Fruit fly (Drosophila melanogaster) whole organism, embryonic: ENCODE measurements around the gene beta'COP.

Source experiments
- CG11695 ChIP-seq: fragments of 200-800 bp; sonication (Bioruptor generic); IDR thresholded peaks from 3 replicates; pipeline ENCODE4 v1.3.6; 2022; ENCODE audit warnings: missing biosample characterization, missing genetic modification characterization
- CG2199 ChIP-seq: fragments of 200-800 bp; sonication (Bioruptor generic); IDR thresholded peaks from 3 replicates; pipeline ENCODE4 v1.3.6; 2022; ENCODE audit warnings: missing biosample characterization, missing genetic modification characterization
- CG3281 ChIP-seq: fragments of 200-800 bp; sonication (Bioruptor generic); optimal IDR thresholded peaks from 3 replicates; lab custom pipeline; 2017; ENCODE audit warnings: missing biosample characterization, mild to moderate bottlenecking, missing genetic modification characterization
- CG6689 ChIP-seq: fragments of 200-800 bp; sonication (Bioruptor generic); IDR thresholded peaks from 2 replicates; pipeline ENCODE4 v1.3.6; 2022; ENCODE audit warnings: missing biosample characterization, missing genetic modification characterization
- CG6765 ChIP-seq: fragments of 200-800 bp; sonication (Bioruptor generic); optimal IDR thresholded peaks from 3 replicates; lab custom pipeline; 2017; ENCODE audit warnings: missing biosample characterization, mild to moderate bottlenecking, missing genetic modification characterization
- CG6791 ChIP-seq: fragments of 200-800 bp; sonication (Bioruptor generic); IDR thresholded peaks from 3 replicates; pipeline ENCODE4 v1.3.6; 2022; ENCODE audit warnings: missing biosample characterization, missing genetic modification characterization; ENCODE audit not compliant: partially characterized antibody
- CG6854 ChIP-seq: fragments of 200-800 bp; sonication (Bioruptor generic); optimal IDR thresholded peaks from 3 replicates; lab custom pipeline; 2017; ENCODE audit warnings: missing biosample characterization, mild to moderate bottlenecking, missing genetic modification characterization
- CG7839 ChIP-seq: fragments of 200-800 bp; sonication (Bioruptor generic); optimal IDR thresholded peaks from 3 replicates; lab custom pipeline; 2018; ENCODE audit warnings: missing biosample characterization, mild to moderate bottlenecking, missing genetic modification characterization, moderate library complexity
- CG9932 ChIP-seq: fragments of 200-800 bp; sonication (Bioruptor generic); IDR thresholded peaks from 2 replicates; pipeline ENCODE4 v1.3.6; 2022; ENCODE audit warnings: missing biosample characterization, missing genetic modification characterization
- CTCF ChIP-seq: fragments of 200-800 bp; sonication (Bioruptor generic); optimal IDR thresholded peaks from 2 replicates; lab custom pipeline; 2017; ENCODE audit warnings: missing biosample characterization, mild to moderate bottlenecking, missing genetic modification characterization, moderate library complexity
- CkIIα-i1 ChIP-seq: fragments of 200-800 bp; sonication (Bioruptor generic); IDR thresholded peaks from 2 replicates; pipeline ENCODE4 v1.3.6; 2022; ENCODE audit warnings: missing biosample characterization, missing genetic modification characterization
- CrebB ChIP-seq: fragments of 200-800 bp; sonication (Bioruptor generic); optimal IDR thresholded peaks from 3 replicates; lab custom pipeline; 2018; ENCODE audit warnings: missing biosample characterization, mild to moderate bottlenecking, missing genetic modification characterization
- Drgx ChIP-seq: fragments of 200-800 bp; sonication (Bioruptor generic); IDR thresholded peaks from 2 replicates; pipeline ENCODE4 v1.3.6; 2022; ENCODE audit warnings: missing biosample characterization, missing genetic modification characterization
- Elba2 ChIP-seq: fragments of 200-800 bp; sonication (Bioruptor generic); optimal IDR thresholded peaks from 3 replicates; lab custom pipeline; 2016; ENCODE audit warnings: missing biosample characterization, missing genetic modification characterization
- Gsc ChIP-seq: fragments of 200-800 bp; sonication (Bioruptor generic); IDR thresholded peaks from 2 replicates; pipeline ENCODE4 v1.3.6; 2022; ENCODE audit warnings: missing biosample characterization, missing genetic modification characterization
- H2.0 ChIP-seq: fragments of 200-800 bp; sonication (Bioruptor generic); IDR thresholded peaks from 2 replicates; pipeline ENCODE4 v1.3.6; 2022; ENCODE audit warnings: missing biosample characterization, missing genetic modification characterization
- Hr39 ChIP-seq: fragments of >200 bp; optimal IDR thresholded peaks from 2 replicates; lab custom pipeline; 2017
- Lim3 ChIP-seq: fragments of 200-800 bp; sonication (Bioruptor generic); IDR thresholded peaks from 2 replicates; pipeline ENCODE4 v1.3.6; 2022; ENCODE audit warnings: missing biosample characterization, missing genetic modification characterization
- NC2α ChIP-seq: fragments of 200-800 bp; sonication (Bioruptor generic); optimal IDR thresholded peaks from 2 replicates; lab custom pipeline; 2016; ENCODE audit warnings: missing biosample characterization, missing genetic modification characterization
- Trl ChIP-seq, 3 experiments: fragments of >200 bp in 2 of 3; fragments of 200-800 bp in 1 of 3; sonication (Bioruptor generic) in 1 of 3; optimal IDR thresholded peaks; 2 replicates in 1 of 3; 3 replicates in 2 of 3; lab custom pipeline; 2016 to 2017; ENCODE audit warnings: missing biosample characterization in 1 of 3, missing genetic modification characterization in 1 of 3
- ase ChIP-seq: fragments of 200-800 bp; sonication (Bioruptor generic); IDR thresholded peaks from 3 replicates; pipeline ENCODE4 v1.3.6; 2022; ENCODE audit warnings: missing biosample characterization, missing genetic modification characterization
- caup ChIP-seq: fragments of 200-800 bp; sonication (Bioruptor generic); optimal IDR thresholded peaks from 3 replicates; lab custom pipeline; 2017; ENCODE audit warnings: missing biosample characterization, mild to moderate bottlenecking, missing genetic modification characterization, moderate library complexity; ENCODE audit not compliant: severe bottlenecking
- chm ChIP-seq: fragments of 200-800 bp; sonication (Bioruptor generic); IDR thresholded peaks from 2 replicates; pipeline ENCODE4 v1.3.6; 2022; ENCODE audit warnings: missing biosample characterization, missing genetic modification characterization
- corto ChIP-seq: fragments of 200-800 bp; sonication (Bioruptor generic); optimal IDR thresholded peaks from 2 replicates; lab custom pipeline; 2016; ENCODE audit warnings: missing biosample characterization, mild to moderate bottlenecking, missing genetic modification characterization, moderate library complexity
- crp ChIP-seq, 2 experiments: fragments of 200-800 bp; sonication (Bioruptor generic); optimal IDR thresholded peaks; 2 replicates in 1 of 2; 3 replicates in 1 of 2; lab custom pipeline; 2017; ENCODE audit warnings: missing biosample characterization in 2 of 2, missing genetic modification characterization in 2 of 2, mild to moderate bottlenecking in 1 of 2, moderate library complexity in 1 of 2
- emc ChIP-seq: fragments of 200-800 bp; sonication (Bioruptor generic); optimal IDR thresholded peaks from 2 replicates; lab custom pipeline; 2016; ENCODE audit warnings: missing biosample characterization, missing genetic modification characterization
- ewg ChIP-seq: fragments of 200-800 bp; sonication (Bioruptor generic); optimal IDR thresholded peaks from 3 replicates; lab custom pipeline; 2017; ENCODE audit warnings: mild to moderate bottlenecking, missing biosample characterization, missing genetic modification reagents, missing genetic modification characterization
- fd3F ChIP-seq: fragments of 200-800 bp; sonication (Bioruptor generic); optimal IDR thresholded peaks from 2 replicates; lab custom pipeline; 2018; ENCODE audit warnings: missing biosample characterization, mild to moderate bottlenecking, missing genetic modification characterization, moderate library complexity
- knrl ChIP-seq: fragments of 200-800 bp; sonication (Bioruptor generic); IDR thresholded peaks from 3 replicates; pipeline ENCODE4 v1.3.6; 2022; ENCODE audit warnings: missing biosample characterization, missing genetic modification characterization; ENCODE audit not compliant: partially characterized antibody
- lilli ChIP-seq: fragments of 200-800 bp; sonication (Bioruptor generic); optimal IDR thresholded peaks from 3 replicates; lab custom pipeline; 2016; ENCODE audit warnings: missing biosample characterization, missing genetic modification characterization
- onecut ChIP-seq: fragments of 200-800 bp; sonication (Bioruptor generic); IDR thresholded peaks from 2 replicates; pipeline ENCODE4 v1.3.6; 2022; ENCODE audit warnings: missing biosample characterization, missing genetic modification characterization
- pan ChIP-seq, 4 experiments: fragments of >200 bp in 3 of 4; fragments of 200-800 bp in 1 of 4; sonication (Bioruptor generic) in 1 of 4; optimal IDR thresholded peaks in 3 of 4; IDR thresholded peaks in 1 of 4; 2 replicates each; pipeline versions ENCODE4 v1.3.6 to Lab custom; 2017 to 2022; ENCODE audit warnings: missing biosample characterization in 2 of 4, missing genetic modification characterization in 2 of 4, mixed read lengths in 1 of 4
- pfk ChIP-seq: fragments of 200-800 bp; sonication (Bioruptor generic); optimal IDR thresholded peaks from 2 replicates; lab custom pipeline; 2018; ENCODE audit warnings: missing biosample characterization, mild to moderate bottlenecking, missing genetic modification characterization, moderate library complexity
- sens ChIP-seq: fragments of 200-800 bp; sonication (Bioruptor generic); peaks from one replicate; lab custom pipeline; 2016; ENCODE audit warnings: missing biosample characterization, missing genetic modification characterization
- slbo ChIP-seq: fragments of 200-800 bp; sonication (Bioruptor generic); IDR thresholded peaks from 2 replicates; pipeline ENCODE4 v1.3.6; 2022; ENCODE audit warnings: missing biosample characterization, missing genetic modification characterization
- sob ChIP-seq: fragments of 200-800 bp; sonication (Bioruptor generic); IDR thresholded peaks from 2 replicates; pipeline ENCODE4 v1.3.6; 2022; ENCODE audit warnings: missing biosample characterization, missing genetic modification characterization
- ssp ChIP-seq: fragments of 200-800 bp; sonication (Bioruptor generic); IDR thresholded peaks from 2 replicates; pipeline ENCODE4 v1.3.6; 2022; ENCODE audit warnings: missing biosample characterization, missing genetic modification characterization
- unpg ChIP-seq: fragments of 200-800 bp; sonication (Bioruptor generic); optimal IDR thresholded peaks from 3 replicates; lab custom pipeline; 2018; ENCODE audit warnings: missing biosample characterization, mild to moderate bottlenecking, missing genetic modification characterization, moderate library complexity
- wek ChIP-seq: fragments of 200-800 bp; sonication (Bioruptor generic); optimal IDR thresholded peaks from 3 replicates; lab custom pipeline; 2018; ENCODE audit warnings: missing biosample characterization, mild to moderate bottlenecking, missing genetic modification characterization, moderate library complexity
- z ChIP-seq: fragments of 200-800 bp; sonication (Bioruptor generic); IDR thresholded peaks from 3 replicates; pipeline ENCODE4 v1.3.6; 2022; ENCODE audit warnings: missing biosample characterization, missing genetic modification characterization

Gene beta'COP

dm6 chr2L:13349237-13349902, 29.3 kb upstream of the beta'COP start (continued):
- no peak for TF ChIP-seq Lim3 (GFP tag; lab: Robert Waterston, UW)
- TF ChIP-seq CG6791 (GFP tag; lab: Robert Waterston, UW) = no peak
- TF ChIP-seq CG6854 (GFP tag; lab: Kevin White, UChicago) = peak; percentile 23
- peak; percentile 47 for TF ChIP-seq CTCF (GFP tag; lab: Kevin White, UChicago)
- no peak for TF ChIP-seq ssp

dm6 chr2L:13354580-13355347, 23.9 kb upstream of the beta'COP start, which contains the start of gene CG9395:
Gene CG9395, minus strand, starts transcription at chr2L:13355073.
- peak; percentile 93 for TF ChIP-seq ewg (GFP tag; lab: Kevin White, UChicago)
- TF ChIP-seq sens (GFP tag; lab: Kevin White, UChicago) = no peak
- TF ChIP-seq crp (GFP tag; optimal IDR thresholded peaks at IDR 0.05; lab: Kevin White, UChicago) = peak in 1 of 2 experiments; percentile 62
- peak; percentile 20 to 31 for TF ChIP-seq Trl (optimal IDR thresholded peaks at IDR 0.05; lab: Kevin White, UChicago)
- TF ChIP-seq Trl (GFP tag; optimal IDR thresholded peaks at IDR 0.05; lab: Kevin White, UChicago) = no peak
- peak; percentile 92 for TF ChIP-seq onecut (GFP tag; lab: Robert Waterston, UW)
- no peak for TF ChIP-seq CG9932 (GFP tag; lab: Robert Waterston, UW)

DNA sequence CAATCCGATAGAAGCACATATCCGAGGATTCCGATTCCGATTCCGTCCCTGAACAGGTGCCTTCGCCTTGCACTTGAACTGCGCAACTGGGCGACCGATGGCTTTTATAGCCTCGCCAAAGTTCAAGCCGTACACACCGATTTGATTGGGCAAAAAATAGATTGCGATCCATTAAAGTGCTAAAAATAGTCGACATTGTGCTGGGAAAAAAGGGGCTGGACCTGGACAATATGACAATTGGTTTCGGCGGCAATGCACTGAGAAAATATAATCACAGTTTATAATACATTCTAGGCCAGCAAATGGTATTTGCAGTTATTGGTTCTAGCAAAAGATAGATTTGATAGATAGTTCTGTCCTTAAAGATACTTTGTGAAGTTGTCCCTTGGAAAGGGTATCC, 17.2 kb upstream of the beta'COP start, which contains the start of gene CG9377:
Gene CG9377 (minus strand): TSS at position 101 of the 400 bp plus-strand sequence.
- TF ChIP-seq fd3F (GFP tag; lab: Kevin White, UChicago) (no peak), caup (GFP tag; lab: Kevin White, UChicago) (no peak)

DNA sequence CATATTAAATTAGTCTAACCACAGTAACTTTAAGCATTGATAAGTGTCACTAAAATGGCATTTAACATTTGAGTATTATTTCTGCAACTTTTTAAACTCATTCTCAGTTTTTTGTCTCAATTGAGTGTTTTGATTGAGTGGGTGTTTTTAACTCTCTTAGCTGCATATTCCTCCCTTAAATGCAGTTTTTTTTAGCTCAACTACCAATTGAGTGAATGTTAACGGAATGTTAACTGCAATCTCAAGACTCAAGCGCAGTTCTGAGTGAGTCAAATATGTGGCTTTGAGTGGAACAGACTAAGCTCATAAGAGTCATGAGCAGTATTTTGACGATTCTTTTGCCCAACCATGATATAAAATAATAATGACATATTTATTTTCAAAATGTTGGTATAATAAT, 15.7 kb upstream of the beta'COP start:
- no peak for TF ChIP-seq CG7839 (tag; lab: Kevin White, UChicago)
- no peak for TF ChIP-seq wek (GFP tag; lab: Kevin White, UChicago)
- no peak for TF ChIP-seq chm (GFP tag; lab: Robert Waterston, UW)
- TF ChIP-seq knrl = no peak
- no peak for TF ChIP-seq unpg (GFP tag; lab: Kevin White, UChicago)
- TF ChIP-seq sens (GFP tag; lab: Kevin White, UChicago) = no peak
- no peak for TF ChIP-seq sob (GFP tag; lab: Robert Waterston, UW)
- no peak for TF ChIP-seq CG3281
- TF ChIP-seq z = peak; percentile 98
- TF ChIP-seq emc (GFP tag; lab: Kevin White, UChicago) = no peak
- no peak for TF ChIP-seq CG2199 (GFP tag; lab: Robert Waterston, UW)
- no peak for TF ChIP-seq CG6765 (GFP tag; lab: Kevin White, UChicago)
- peak; percentile 16; the same call in 1 of the 3 replicates for TF ChIP-seq CG6791 (GFP tag; lab: Robert Waterston, UW)
- TF ChIP-seq NC2α (GFP tag; lab: Kevin White, UChicago) = no peak
- TF ChIP-seq CrebB = no peak

DNA sequence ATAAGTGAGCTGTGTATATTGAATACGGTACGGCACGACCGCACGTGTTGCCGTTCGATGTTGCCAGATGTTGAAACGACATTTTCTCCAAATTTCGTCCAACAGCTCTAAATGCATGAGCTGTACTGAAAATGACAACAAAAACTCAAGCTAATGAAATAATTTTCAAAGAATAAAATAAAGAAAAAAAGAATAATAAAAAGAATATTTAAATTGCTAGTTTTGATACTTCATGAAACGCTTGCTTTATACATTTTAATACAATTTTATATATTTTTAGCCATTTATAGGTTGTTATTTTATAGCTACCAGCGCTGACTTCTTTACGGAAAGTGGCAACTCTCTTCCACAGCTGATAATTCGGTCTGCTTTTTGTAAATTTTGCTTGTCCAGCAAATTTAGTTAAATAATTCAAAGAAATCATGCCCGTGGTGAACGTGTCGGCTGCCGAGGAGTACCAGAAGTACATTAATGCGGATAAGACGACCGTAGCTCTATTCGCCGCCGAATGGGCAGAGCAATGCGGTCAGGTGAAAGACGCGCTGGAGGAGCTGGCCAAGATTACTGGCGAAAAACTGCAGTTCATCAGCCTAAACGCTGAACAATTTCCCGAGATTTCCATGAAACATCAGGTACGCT, 12.5 kb upstream of the beta'COP start, which contains the start of the genes Nnp-1 and Grx3:
Gene Nnp-1 (minus strand): TSS at position 81 of the 639 bp plus-strand sequence.
Gene Grx3 (plus strand): TSS at position 339 of the 639 bp plus-strand sequence.
- TF ChIP-seq CkIIα-i1 (GFP tag; lab: Robert Waterston, UW) (no peak), CG11695 (GFP tag; lab: Robert Waterston, UW) (no peak), CG6765 (GFP tag; lab: Kevin White, UChicago) (no peak), onecut (GFP tag; lab: Robert Waterston, UW) (no peak), CG6689 (GFP tag; lab: Robert Waterston, UW) (peak; percentile 49), Hr39 (lab: Kevin White, UChicago) (no peak), lilli (peak; percentile 48), Drgx (no peak), pan (optimal IDR thresholded peaks at IDR 0.05; lab: Kevin White, UChicago) (no peak), pan (GFP tag; optimal IDR thresholded peaks at IDR 0.05 in 1 of 2, IDR thresholded peaks at IDR 0.05 in 1 of 2) (no peak), CG2199 (GFP tag; lab: Robert Waterston, UW) (no peak), Elba2 (GFP tag; lab: Kevin White, UChicago) (no peak), slbo (peak; percentile 72), pfk (GFP tag; lab: Kevin White, UChicago) (no peak), H2.0 (0 out of 2 replicates have a peak, but pooled peaks have one; percentile 16), corto (GFP tag; lab: Kevin White, UChicago) (no peak), Gsc (GFP tag; lab: Robert Waterston, UW) (no peak), ase (GFP tag; lab: Robert Waterston, UW) (no peak)
